Worm (Caenorhabditis elegans): ENCODE measurements around the gene gbas-1.
"Not testable (repeated sequence)": the region's sequence is repeated elsewhere in the genome, so short reads cannot be mapped to it uniquely, and the experiment has no call there.

Gene gbas-1

ce11 chrII:2521960-2522359 lies 17.3 kb downstream of the gbas-1 start, which contains the start of gene bath-13:
Gene bath-13, minus strand, starts transcription at chrII:2522060.
- TF ChIP-seq lim-7 (GFP tag; IDR thresholded peaks at IDR 0.05) (no peak), aha-1 (tag) (peak; percentile 22)

DNA sequence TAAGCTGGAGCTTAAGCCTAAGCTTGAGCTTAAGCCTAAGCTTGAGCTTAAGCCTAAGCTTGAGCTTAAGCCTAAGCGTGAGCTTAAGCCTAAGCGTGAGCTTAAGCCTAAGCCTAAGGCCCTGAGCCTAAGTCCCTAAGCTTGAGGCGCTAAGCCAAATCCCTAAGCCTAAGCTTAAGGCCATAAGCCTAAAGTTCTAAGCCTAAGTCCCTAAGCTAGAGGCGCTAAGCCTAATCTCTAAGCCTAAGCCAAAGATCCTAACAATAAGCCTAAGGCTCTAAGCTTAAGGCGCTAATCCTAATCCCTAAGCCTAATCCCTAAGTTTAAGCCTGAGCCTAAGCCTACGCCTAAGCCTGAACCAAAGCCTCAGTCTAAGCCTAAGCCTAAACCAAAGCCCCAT lies 21.0 kb downstream of the gbas-1 start:
- TF ChIP-seq nhr-48 (tag; optimal IDR thresholded peaks at IDR 0.05) = no peak
- no peak for TF ChIP-seq dmd-9 (GFP tag; IDR thresholded peaks at IDR 0.05)
- TF ChIP-seq daf-19 (GFP tag; conservative IDR thresholded peaks at IDR 0.05) = no peak
- no peak for TF ChIP-seq attf-4 (tag; optimal IDR thresholded peaks at IDR 0.05)
- no peak for TF ChIP-seq ces-1 (GFP tag; optimal IDR thresholded peaks at IDR 0.05)
- no peak for TF ChIP-seq jun-1 (tag; optimal IDR thresholded peaks at IDR 0.05)
- TF ChIP-seq F10B5.3 (tag; optimal IDR thresholded peaks at IDR 0.05) = no peak
- TF ChIP-seq nhr-41 (GFP tag; IDR thresholded peaks at IDR 0.05) = no peak
- no peak for TF ChIP-seq nhr-102 (tag; optimal IDR thresholded peaks at IDR 0.05)
- no peak for TF ChIP-seq ceh-20 (GFP tag; IDR thresholded peaks at IDR 0.05)
- TF ChIP-seq pqm-1 (tag; optimal IDR thresholded peaks at IDR 0.05) = no peak
- no peak for TF ChIP-seq pha-4 (GFP tag; IDR thresholded peaks at IDR 0.05)
- no peak for TF ChIP-seq pha-4 (tag; optimal IDR thresholded peaks at IDR 0.05)
- TF ChIP-seq sdz-12 (GFP tag; optimal IDR thresholded peaks at IDR 0.05) = no peak
- TF ChIP-seq lin-13 (GFP tag; optimal IDR thresholded peaks at IDR 0.05) = no peak
- TF ChIP-seq Y5F2A.4 (GFP tag; optimal IDR thresholded peaks at IDR 0.05) = no peak
- TF ChIP-seq spr-1 (tag; optimal IDR thresholded peaks at IDR 0.05) = no peak
- no peak for TF ChIP-seq mep-1 (tag; optimal IDR thresholded peaks at IDR 0.05)
- TF ChIP-seq hlh-30 (tag; optimal IDR thresholded peaks at IDR 0.05; ENCODE audit: insufficient read depth) = no peak
- no peak for TF ChIP-seq lsy-2 (tag; optimal IDR thresholded peaks at IDR 0.05)

DNA sequence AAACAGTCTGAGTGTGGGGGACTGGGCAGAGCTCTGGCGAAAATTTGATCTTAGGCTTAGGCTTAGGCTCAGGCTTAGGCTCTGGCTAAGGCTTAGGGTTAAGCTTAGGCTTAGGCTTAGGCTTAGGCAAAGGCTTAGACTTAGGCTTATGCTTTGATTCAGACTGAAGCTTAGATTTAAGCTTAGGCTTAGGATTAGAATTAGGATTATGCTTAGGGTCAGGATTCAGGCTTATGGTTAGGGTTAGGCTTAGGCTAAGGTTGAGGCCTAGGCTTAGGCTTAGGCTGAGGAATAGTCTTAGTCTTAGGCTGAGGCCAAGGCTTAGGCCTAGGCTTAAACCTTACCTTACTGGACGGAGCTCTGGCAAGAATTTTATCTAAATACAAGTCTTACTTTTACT lies 22.2 kb downstream of the gbas-1 start:
- TF ChIP-seq lin-38 (GFP tag; IDR thresholded peaks at IDR 0.05) (no peak), unc-130 (GFP tag; optimal IDR thresholded peaks at IDR 0.05) (no peak), F37D6.2 (tag; optimal IDR thresholded peaks at IDR 0.05) (no peak), attf-4 (tag; optimal IDR thresholded peaks at IDR 0.05) (no peak), dmd-9 (GFP tag; IDR thresholded peaks at IDR 0.05) (no peak), dpl-1 (GFP tag; optimal IDR thresholded peaks at IDR 0.05) (no peak), mdl-1 (tag; optimal IDR thresholded peaks at IDR 0.05) (no peak), ZK546.5 (tag; optimal IDR thresholded peaks at IDR 0.05) (no peak), daf-16 (GFP tag; optimal IDR thresholded peaks at IDR 0.05) (no peak), daf-16 (tag; optimal IDR thresholded peaks at IDR 0.05) (no peak), nhr-237 (tag; optimal IDR thresholded peaks at IDR 0.05) (no peak), F49E8.2 (tag; optimal IDR thresholded peaks at IDR 0.05; ENCODE audit: borderline replicate concordance) (no peak), hlh-11 (tag; optimal IDR thresholded peaks at IDR 0.05) (no peak), lin-1 (GFP tag; IDR thresholded peaks at IDR 0.05) (no peak)

- TF ChIP-seq daf-12 (tag; optimal IDR thresholded peaks at IDR 0.05) (no peak), unc-62 (GFP tag; optimal IDR thresholded peaks at IDR 0.05 in 1 of 2) (peak in 1 of 2 experiments; percentile 13), unc-62 (tag; optimal IDR thresholded peaks at IDR 0.05) (no peak)
Measured at ce11 chrII:2530496-2530895, 25.8 kb downstream of the gbas-1 start, which contains the start of gene K02F6.6. Gene K02F6.6, plus strand, starts transcription at chrII:2530796.

DNA sequence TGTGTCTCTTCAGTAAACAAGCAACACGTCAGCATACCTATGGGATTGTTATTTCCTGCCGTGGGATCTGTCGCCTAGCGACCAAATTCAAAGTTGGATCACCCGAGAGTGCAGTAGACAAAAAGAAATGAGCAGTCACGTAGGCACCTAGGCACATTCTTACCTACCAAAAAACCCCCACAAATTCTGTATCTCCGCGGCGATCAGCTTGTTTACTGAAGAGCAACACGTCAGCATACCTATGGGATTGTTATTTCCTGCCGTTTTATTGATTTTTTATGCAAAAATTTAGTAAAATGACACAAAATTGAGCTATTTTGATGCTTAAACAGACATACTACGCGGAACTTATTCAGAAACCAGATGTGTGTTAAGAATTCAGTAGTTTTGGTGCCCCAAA lies 29.8 kb downstream of the gbas-1 start, which contains the start of gene K02F6.5:
Gene K02F6.5 (plus strand): TSS at position 301 of the 400 bp plus-strand sequence.
- not testable (repeated sequence) for TF ChIP-seq Y5F2A.4 (GFP tag; optimal IDR thresholded peaks at IDR 0.05); zag-1 (tag; optimal IDR thresholded peaks at IDR 0.05); nhr-76 (tag; optimal IDR thresholded peaks at IDR 0.05)
